Worm (Caenorhabditis elegans): Measurements from ENCODE around the gene nas-9.
A peak's percentile ranks its signal among the peaks of the same experiment; 100 is the strongest.

The nas-9 gene

ce11 chrV:4884490-4884889, 44.7 kb upstream of the nas-9 start, which contains the start of gene T19H12.12 (continued):
- TF ChIP-seq ceh-90 (tag; optimal IDR thresholded peaks at IDR 0.05) = no peak

ce11 chrV:4881377-4881776, 41.6 kb upstream of the nas-9 start, which contains the start of gene str-32:
Gene str-32, minus strand, starts transcription at chrV:4881477.
- no peak for TF ChIP-seq nhr-71 (tag; optimal IDR thresholded peaks at IDR 0.05)
- TF ChIP-seq snu-23 (GFP tag; optimal IDR thresholded peaks at IDR 0.05) = no peak

ce11 chrV:4879251-4879650, 39.4 kb upstream of the nas-9 start, which contains the start of gene T19H12.15:
Gene T19H12.15, minus strand, starts transcription at chrV:4879351.
- TF ChIP-seq ceh-88 (GFP tag; IDR thresholded peaks at IDR 0.05) (no peak), efl-3 (GFP tag; optimal IDR thresholded peaks at IDR 0.05) (no peak), nhr-12 (tag; optimal IDR thresholded peaks at IDR 0.05) (no peak), zag-1 (tag; optimal IDR thresholded peaks at IDR 0.05) (no peak)

- no peak for TF ChIP-seq unc-86 (tag; optimal IDR thresholded peaks at IDR 0.05)
- TF ChIP-seq egl-13 (tag; optimal IDR thresholded peaks at IDR 0.05) = no peak
- TF ChIP-seq lin-35 (GFP tag; optimal IDR thresholded peaks at IDR 0.05) = no peak
- no peak for TF ChIP-seq hlh-17 (GFP tag; optimal IDR thresholded peaks at IDR 0.05; ENCODE audit: borderline replicate concordance)
- no peak for TF ChIP-seq ets-5 (GFP tag; IDR thresholded peaks at IDR 0.05)
- no peak for TF ChIP-seq ceh-63 (GFP tag; optimal IDR thresholded peaks at IDR 0.05)
- TF ChIP-seq zip-4 (GFP tag; optimal IDR thresholded peaks at IDR 0.05) = no peak
- TF ChIP-seq lin-15B (tag; optimal IDR thresholded peaks at IDR 0.05) = no peak
These were observed 37.8 kb upstream of the nas-9 start, which contains the start of gene T19H12.6 for ce11 chrV:4877587-4877986. Gene T19H12.6, minus strand, starts transcription at chrV:4877687.

- no peak for TF ChIP-seq efl-1 (optimal IDR thresholded peaks at IDR 0.05)
- no peak for TF ChIP-seq efl-1 (GFP tag; optimal IDR thresholded peaks at IDR 0.05 in 1 of 2)
- TF ChIP-seq tlp-1 (tag; optimal IDR thresholded peaks at IDR 0.05) = no peak
- TF ChIP-seq nhr-20 (tag; optimal IDR thresholded peaks at IDR 0.05) = no peak
- TF ChIP-seq grh-1 (GFP tag; IDR thresholded peaks at IDR 0.05) = no peak
- no peak for TF ChIP-seq mef-2 (tag; optimal IDR thresholded peaks at IDR 0.05)
- TF ChIP-seq elt-3 (tag; optimal IDR thresholded peaks at IDR 0.05) = no peak
- no peak for TF ChIP-seq unc-130 (tag; optimal IDR thresholded peaks at IDR 0.05)
- TF ChIP-seq ztf-11 (tag; optimal IDR thresholded peaks at IDR 0.05) = no peak
- no peak for TF ChIP-seq lin-14 (GFP tag; optimal IDR thresholded peaks at IDR 0.05)
- TF ChIP-seq ceh-82 (tag; optimal IDR thresholded peaks at IDR 0.05) = no peak
These were observed 32.2 kb upstream of the nas-9 start, which contains the start of gene srd-33 for ce11 chrV:4871992-4872391. Gene srd-33, plus strand, starts transcription at chrV:4872292.

ce11 chrV:4870627-4871026, 30.8 kb upstream of the nas-9 start:
- TF ChIP-seq nhr-20 (tag; optimal IDR thresholded peaks at IDR 0.05) (peak; percentile 11), nhr-19 (GFP tag; conservative IDR thresholded peaks at IDR 0.05) (no peak), ces-1 (GFP tag; optimal IDR thresholded peaks at IDR 0.05) (no peak), lir-3 (tag; optimal IDR thresholded peaks at IDR 0.05; ENCODE audit: poor library complexity) (no peak), tlp-1 (tag; optimal IDR thresholded peaks at IDR 0.05) (no peak), nhr-11 (tag; optimal IDR thresholded peaks at IDR 0.05) (peak; percentile 68), blmp-1 (tag; optimal IDR thresholded peaks at IDR 0.05) (no peak), nhr-71 (tag; optimal IDR thresholded peaks at IDR 0.05) (peak; percentile 52), fkh-10 (GFP tag; optimal IDR thresholded peaks at IDR 0.05) (no peak), lin-14 (GFP tag; optimal IDR thresholded peaks at IDR 0.05) (peak; percentile 44), fkh-8 (tag; optimal IDR thresholded peaks at IDR 0.05) (peak; percentile 58), nhr-47 (tag; optimal IDR thresholded peaks at IDR 0.05) (peak; percentile 49), Y116A8C.19 (tag; optimal IDR thresholded peaks at IDR 0.05; ENCODE audit: borderline replicate concordance) (no peak), elt-3 (tag; optimal IDR thresholded peaks at IDR 0.05) (no peak), hlh-4 (tag; optimal IDR thresholded peaks at IDR 0.05) (peak; percentile 73)

All from whole organism, L1 larva.